Worm (Caenorhabditis elegans) whole organism, young adult: ENCODE measurements around the gene oac-31.

Experiments
- B0019.2 ChIP-seq: fragments of 200-800 bp; sonication (Bioruptor generic); conservative IDR thresholded peaks from 2 replicates; pipeline ENCODE4 v1.3.6; 2022; ENCODE audit warnings: missing genetic modification reagents, missing genetic modification characterization, missing compliant biosample characterization
- B0261.1 ChIP-seq: sonication (generic microtip); optimal IDR thresholded peaks from 2 replicates; lab custom pipeline; 2016; ENCODE audit warnings: mild to moderate bottlenecking, missing genetic modification characterization, moderate library complexity, missing compliant biosample characterization
- F55B11.4 ChIP-seq: sonication (generic microtip); optimal IDR thresholded peaks from 2 replicates; lab custom pipeline; 2016; ENCODE audit warnings: missing compliant biosample characterization, missing genetic modification characterization, borderline replicate concordance; ENCODE audit not compliant: insufficient read depth
- K12H6.12 ChIP-seq: fragments of 200-800 bp; sonication (Bioruptor generic); optimal IDR thresholded peaks from 2 replicates; lab custom pipeline; 2018; ENCODE audit warnings: mild to moderate bottlenecking, missing genetic modification characterization, missing compliant biosample characterization
- Y79H2A.3 ChIP-seq: fragments of 200-800 bp; sonication (Bioruptor generic); conservative IDR thresholded peaks from 2 replicates; pipeline ENCODE4 v1.3.6; 2022; ENCODE audit warnings: missing genetic modification reagents, missing genetic modification characterization, missing compliant biosample characterization
- Y95B8A.8 ChIP-seq: fragments of 200-800 bp; sonication (Bioruptor generic); IDR thresholded peaks from 2 replicates; pipeline ENCODE4 v1.3.6; 2022; ENCODE audit warnings: missing genetic modification reagents, missing genetic modification characterization, missing compliant biosample characterization
- aptf-2 ChIP-seq: fragments of 200-800 bp; sonication (Bioruptor generic); conservative IDR thresholded peaks from 2 replicates; pipeline ENCODE4 v1.3.6; 2022; ENCODE audit warnings: missing genetic modification reagents, missing genetic modification characterization, missing compliant biosample characterization
- attf-3 ChIP-seq: fragments of 200-800 bp; sonication (Bioruptor generic); conservative IDR thresholded peaks from 2 replicates; pipeline ENCODE4 v1.3.6; 2022; ENCODE audit warnings: missing genetic modification reagents, missing genetic modification characterization, missing compliant biosample characterization
- dox-1 ChIP-seq: fragments of 200-800 bp; sonication (Bioruptor generic); IDR thresholded peaks from 2 replicates; pipeline ENCODE4 v1.3.6; 2022; ENCODE audit warnings: missing genetic modification reagents, missing genetic modification characterization, missing compliant biosample characterization
- egl-18 ChIP-seq: fragments of 200-800 bp; sonication (Bioruptor generic); IDR thresholded peaks from 2 replicates; pipeline ENCODE4 v1.3.6; 2022; ENCODE audit warnings: missing genetic modification reagents, missing genetic modification characterization, missing compliant biosample characterization
- hmg-20 ChIP-seq: fragments of 200-800 bp; sonication (Bioruptor generic); IDR thresholded peaks from 2 replicates; pipeline ENCODE4 v1.3.6; 2022; ENCODE audit warnings: missing genetic modification reagents, missing genetic modification characterization, missing compliant biosample characterization
- let-526 ChIP-seq: fragments of 200-800 bp; sonication (Bioruptor generic); IDR thresholded peaks from 2 replicates; pipeline ENCODE4 v1.3.6; 2022; ENCODE audit warnings: missing genetic modification reagents, missing genetic modification characterization, missing compliant biosample characterization
- lin-35 ChIP-seq, 3 experiments: fragments of 150-350 bp in 2 of 3; sonication (generic microtip) in 1 of 3; optimal IDR thresholded peaks; 2 replicates each; lab custom pipeline; 2014 to 2018; ENCODE audit warnings: missing biosample characterization in 3 of 3, missing genetic modification characterization in 3 of 3, missing genetic modification reagents in 3 of 3
- lir-1 ChIP-seq: fragments of 200-800 bp; sonication (Bioruptor generic); conservative IDR thresholded peaks from 2 replicates; pipeline ENCODE4 v1.3.6; 2022; ENCODE audit warnings: missing genetic modification reagents, missing genetic modification characterization, missing compliant biosample characterization
- madf-8 ChIP-seq: fragments of 200-800 bp; sonication (Bioruptor generic); conservative IDR thresholded peaks from 2 replicates; pipeline ENCODE4 v1.3.6; 2022; ENCODE audit warnings: missing genetic modification reagents, missing genetic modification characterization, missing compliant biosample characterization
- snpc-4 ChIP-seq, 5 experiments: fragments of 150-350 bp in 1 of 5; sonication (generic microtip) in 4 of 5; optimal IDR thresholded peaks; 2 replicates each; lab custom pipeline; 2014 to 2018; ENCODE audit warnings: missing genetic modification characterization in 5 of 5, missing biosample characterization in 3 of 5, antibody characterized with exemption in 2 of 5, mild to moderate bottlenecking in 2 of 5, missing compliant biosample characterization in 2 of 5, missing genotype in 2 of 5, moderate library complexity in 2 of 5, missing genetic modification reagents in 1 of 5
- ztf-25 ChIP-seq: fragments of 200-800 bp; sonication (Bioruptor generic); IDR thresholded peaks from 2 replicates; pipeline ENCODE4 v1.3.6; 2022; ENCODE audit warnings: missing genetic modification reagents, missing genetic modification characterization, missing compliant biosample characterization

Gene oac-31

DNA sequence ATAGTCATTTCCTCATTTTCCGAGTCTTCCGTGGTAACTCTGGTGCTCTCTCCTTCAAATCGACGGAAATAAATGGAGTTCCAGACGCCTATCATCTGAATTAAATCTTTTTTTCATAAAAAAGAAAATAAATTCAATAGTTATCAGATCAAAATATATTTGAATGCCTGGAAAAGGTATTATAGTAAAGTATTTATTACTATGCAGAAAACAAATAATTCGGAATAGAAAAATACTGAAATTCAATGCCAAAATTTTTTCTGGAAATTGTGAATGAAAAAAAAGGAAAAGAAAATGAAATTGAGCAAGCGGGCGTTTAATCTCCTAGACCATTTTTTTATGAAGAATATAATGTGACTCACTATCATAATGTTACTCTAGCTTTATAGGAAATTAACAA lies 50.2 kb downstream of the oac-31 start, which contains the start of gene C38C3.6:
Gene C38C3.6 (minus strand): TSS at position 101 of the 400 bp plus-strand sequence.
- TF ChIP-seq egl-18 (GFP tag; lab: Robert Waterston, UW) (no peak), dox-1 (GFP tag; lab: Robert Waterston, UW) (no peak)
- TF ChIP-seq, all 124 proteins: peak for 0

DNA sequence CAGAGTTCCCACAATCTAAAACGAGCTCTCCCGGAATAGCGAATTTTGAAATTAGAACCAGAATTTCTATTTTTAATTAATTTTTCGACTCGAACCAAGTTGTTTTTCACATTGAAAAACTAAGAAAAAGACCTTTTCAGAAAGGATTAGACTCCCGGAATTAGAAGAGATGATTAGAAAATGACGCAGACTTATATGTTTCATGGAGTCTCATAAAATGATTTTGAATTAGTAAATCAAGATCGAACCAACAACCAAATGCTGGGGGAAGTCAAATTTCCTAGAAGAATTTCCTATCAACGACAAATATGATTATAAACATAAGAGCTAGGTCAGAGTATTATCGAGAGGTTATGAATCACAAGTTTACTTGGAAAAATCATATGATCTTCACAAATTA lies 53.0 kb downstream of the oac-31 start:
- TF ChIP-seq hmg-20 (GFP tag; lab: Robert Waterston, UW) (no peak), Y79H2A.3 (GFP tag; lab: Robert Waterston, UW) (no peak), let-526 (GFP tag; lab: Robert Waterston, UW) (no peak), F55B11.4 (tag; lab: Kevin White, UChicago) (no peak), snpc-4 (GFP tag; optimal IDR thresholded peaks at IDR 0.05; lab: Kevin White, UChicago) (no peak), snpc-4 (tag; optimal IDR thresholded peaks at IDR 0.05; lab: Kevin White, UChicago) (no peak), lin-35 (GFP tag; optimal IDR thresholded peaks at IDR 0.05; lab: Kevin White, UChicago) (no peak), B0261.1 (tag; lab: Kevin White, UChicago) (no peak), K12H6.12 (tag; lab: Kevin White, UChicago) (no peak), attf-3 (no peak), ztf-25 (GFP tag; lab: Robert Waterston, UW) (no peak), madf-8 (no peak), lir-1 (GFP tag; lab: Robert Waterston, UW) (no peak), B0019.2 (no peak), aptf-2 (GFP tag; lab: Robert Waterston, UW) (no peak), Y95B8A.8 (GFP tag; lab: Robert Waterston, UW) (no peak)
